Worm (Caenorhabditis elegans) whole organism, L4/young adult: Measurements from ENCODE around the gene T22B7.4.

Experiments used
- W03F9.2 ChIP-seq: fragments of 150-350 bp; optimal IDR thresholded peaks from 2 replicates; lab custom pipeline; 2014; ENCODE audit warnings: missing biosample characterization, missing genetic modification characterization
- dao-5 ChIP-seq: sonication (generic microtip); optimal IDR thresholded peaks from 2 replicates; lab custom pipeline; 2016; ENCODE audit warnings: missing genotype, missing genetic modification characterization, moderate library complexity, missing compliant biosample characterization
- him-1 ChIP-seq: sonication (generic microtip); optimal IDR thresholded peaks from 2 replicates; lab custom pipeline; 2016; ENCODE audit warnings: missing genotype, missing genetic modification reagents, missing genetic modification characterization, missing compliant biosample characterization

Gene T22B7.4

DNA sequence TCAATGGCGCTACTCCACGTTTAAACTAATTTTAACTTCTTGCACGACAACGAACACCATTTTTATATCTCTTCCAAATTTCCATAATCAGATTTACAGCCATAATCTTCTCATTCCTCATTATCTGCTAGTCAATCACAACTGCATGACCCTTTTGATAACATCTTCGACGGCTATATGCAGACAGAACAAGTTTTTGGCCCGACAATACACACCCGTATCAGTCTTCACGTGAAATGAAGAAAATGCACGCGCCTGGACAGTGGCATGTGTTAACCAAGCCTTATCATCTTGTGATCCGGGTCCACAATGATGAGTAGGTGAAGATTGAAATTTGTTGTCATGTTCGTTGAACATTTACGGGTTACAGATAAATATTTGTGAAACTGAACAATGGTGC, 4.4 kb upstream of the T22B7.4 start:
- TF ChIP-seq dao-5 (no peak), him-1 (tag; lab: Kevin White, UChicago) (no peak), W03F9.2 (tag; lab: Kevin White, UChicago) (no peak)

ce11 chrX:5644112-5644511, 2.9 kb upstream of the T22B7.4 start:
- no peak for TF ChIP-seq dao-5
- no peak for TF ChIP-seq W03F9.2 (tag; lab: Kevin White, UChicago)
- TF ChIP-seq him-1 (tag; lab: Kevin White, UChicago) = no peak

- no peak for TF ChIP-seq him-1 (tag; lab: Kevin White, UChicago)
- no peak for TF ChIP-seq W03F9.2 (tag; lab: Kevin White, UChicago)
- no peak for TF ChIP-seq dao-5
These were observed 1.7 kb downstream of the T22B7.4 start for ce11 chrX:5639562-5639961.

ce11 chrX:5631626-5632025, 9.6 kb downstream of the T22B7.4 start, which contains the start of gene T22B7.8:
T22B7.8 (plus strand) TSS chrX:5631926.
- TF ChIP-seq W03F9.2 (tag; lab: Kevin White, UChicago) = no peak
- no peak for TF ChIP-seq dao-5
- TF ChIP-seq him-1 (tag; lab: Kevin White, UChicago) = no peak

DNA sequence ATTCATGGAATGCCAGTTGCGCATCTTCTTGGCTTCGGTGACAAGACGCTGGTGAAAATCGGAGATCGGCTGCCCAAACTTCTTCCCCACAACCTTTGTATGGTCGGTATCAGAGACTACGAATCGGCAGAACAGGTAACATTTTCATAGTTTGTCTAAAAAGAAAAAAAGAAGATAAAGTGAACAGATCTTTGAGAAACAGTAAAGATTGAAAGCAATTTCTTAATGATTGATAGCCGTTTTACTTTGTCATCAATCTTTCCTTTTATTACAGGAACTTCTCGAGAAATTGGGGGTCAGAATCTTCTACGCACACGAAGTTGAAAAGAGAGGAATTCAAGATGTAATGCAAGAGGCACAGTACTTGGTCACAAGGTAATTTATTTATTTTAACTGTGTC, 10.2 kb downstream of the T22B7.4 start:
- TF ChIP-seq W03F9.2 (tag; lab: Kevin White, UChicago) = no peak
- no peak for TF ChIP-seq him-1 (tag; lab: Kevin White, UChicago)
- no peak for TF ChIP-seq dao-5

ce11 chrX:5629941-5630340, 11.3 kb downstream of the T22B7.4 start, which contains the start of gene argn-1:
argn-1 (plus strand) TSS chrX:5630023.
- TF ChIP-seq W03F9.2 (tag; lab: Kevin White, UChicago) (no peak), him-1 (tag; lab: Kevin White, UChicago) (no peak), dao-5 (no peak)

DNA sequence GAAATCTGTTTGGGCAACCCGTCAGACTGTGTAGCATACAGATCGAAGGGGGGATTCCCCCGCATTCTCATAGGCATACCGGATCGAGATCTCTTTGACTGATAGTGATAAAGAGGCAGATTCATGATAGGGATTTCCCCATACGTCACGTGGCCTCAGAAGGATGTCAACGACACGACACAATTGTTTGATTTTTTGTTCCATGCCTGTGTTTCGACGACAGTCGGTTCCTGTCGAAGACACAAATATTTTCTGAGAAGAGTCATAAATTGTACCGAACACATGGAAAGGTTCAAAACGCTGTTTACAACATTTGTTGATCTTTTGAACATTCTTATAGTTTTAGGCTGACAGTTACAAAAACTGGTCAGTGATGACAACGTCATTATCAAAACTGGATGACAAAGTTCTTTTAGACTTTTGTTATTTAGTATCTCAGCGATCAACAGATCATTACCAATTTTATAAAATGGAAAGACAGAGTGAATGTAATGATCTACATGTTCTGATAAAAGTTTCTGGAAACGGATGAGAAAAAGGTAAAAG, 12.7 kb downstream of the T22B7.4 start:
- no peak for TF ChIP-seq him-1 (tag; lab: Kevin White, UChicago)
- TF ChIP-seq dao-5 = no peak
- TF ChIP-seq W03F9.2 (tag; lab: Kevin White, UChicago) = no peak

ce11 chrX:5621793-5622192, 19.4 kb downstream of the T22B7.4 start:
- no peak for TF ChIP-seq W03F9.2 (tag; lab: Kevin White, UChicago)
- TF ChIP-seq him-1 (tag; lab: Kevin White, UChicago) = no peak
- TF ChIP-seq dao-5 = no peak

ce11 chrX:5616000-5616399, 25.2 kb downstream of the T22B7.4 start:
- TF ChIP-seq dao-5 = no peak
- TF ChIP-seq W03F9.2 (tag; lab: Kevin White, UChicago) = no peak
- TF ChIP-seq him-1 (tag; lab: Kevin White, UChicago) = no peak

- no peak for TF ChIP-seq dao-5
- no peak for TF ChIP-seq W03F9.2 (tag; lab: Kevin White, UChicago)
- no peak for TF ChIP-seq him-1 (tag; lab: Kevin White, UChicago)
These were observed 30.1 kb downstream of the T22B7.4 start, which contains the start of gene octr-1 for ce11 chrX:5611155-5611554. octr-1 (minus strand) TSS chrX:5611255.

ce11 chrX:5605049-5605448, 36.2 kb downstream of the T22B7.4 start:
- TF ChIP-seq dao-5 = no peak

- TF ChIP-seq him-1 (tag; lab: Kevin White, UChicago) (no peak), dao-5 (no peak), W03F9.2 (tag; lab: Kevin White, UChicago) (no peak)
These were observed 37.8 kb downstream of the T22B7.4 start, which contains the start of gene F14D12.1 for ce11 chrX:5603338-5603816. F14D12.1 (plus strand) TSS chrX:5603766.

DNA sequence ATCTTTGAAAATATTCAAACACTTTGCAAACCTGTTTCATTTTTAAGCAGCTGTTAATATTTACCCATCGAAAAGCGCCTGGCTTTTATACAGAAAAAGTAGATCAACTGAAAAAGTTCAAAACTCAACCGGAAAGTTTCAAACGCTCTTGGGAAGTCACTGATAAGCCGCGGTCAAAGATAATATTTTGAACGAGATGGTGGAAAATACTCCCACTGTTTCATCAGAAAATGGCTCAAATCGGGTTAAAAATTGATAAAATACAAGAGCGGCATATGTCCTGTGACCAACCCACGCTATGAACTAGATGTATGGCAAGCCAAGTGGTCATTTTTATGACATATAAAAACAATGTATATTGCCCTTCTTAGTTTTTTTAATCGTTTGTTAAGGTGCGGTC, 42.0 kb downstream of the T22B7.4 start, which contains the start of gene sulp-2:
Gene sulp-2, minus strand, starts transcription at position 107 of the 400 bp plus-strand sequence.
- TF ChIP-seq him-1 (tag; lab: Kevin White, UChicago) = no peak
- no peak for TF ChIP-seq dao-5
- no peak for TF ChIP-seq W03F9.2 (tag; lab: Kevin White, UChicago)

DNA sequence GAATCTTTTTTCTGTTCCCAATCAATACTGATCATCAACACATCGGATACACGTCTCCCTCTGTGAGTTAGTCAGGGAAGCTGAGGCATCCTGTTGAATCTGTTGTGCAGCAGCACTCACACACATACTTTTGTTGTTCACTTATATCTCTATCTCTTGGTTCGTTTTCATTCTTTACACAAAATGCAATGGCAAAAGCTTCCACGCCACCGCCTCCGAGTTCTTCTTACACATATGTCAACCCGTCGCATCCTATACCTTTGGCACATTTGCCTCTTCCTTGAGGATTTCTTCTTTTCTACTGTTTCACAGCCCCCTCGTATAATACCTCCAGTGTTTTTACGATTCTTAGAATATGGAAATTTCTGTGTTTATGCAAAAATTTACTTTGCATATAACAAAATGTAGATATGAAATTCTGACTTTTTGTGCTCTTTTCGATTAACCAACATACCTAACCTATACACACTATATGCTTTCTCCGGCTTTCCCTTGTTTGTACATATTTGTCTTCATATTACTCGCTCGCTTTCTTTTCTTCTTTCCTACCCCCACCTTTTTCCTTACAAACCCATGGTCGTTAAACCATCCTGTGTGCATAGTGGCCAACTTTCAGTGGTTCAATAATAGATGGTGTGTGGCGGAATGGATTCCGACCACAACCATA, 48.6 kb downstream of the T22B7.4 start, which contains the start of gene unc-97:
Gene unc-97, plus strand, starts transcription at position 617 of the 667 bp plus-strand sequence.
- TF ChIP-seq him-1 (tag; lab: Kevin White, UChicago) = no peak
